Fruit fly (Drosophila melanogaster) whole organism, embryonic: ENCODE results near the gene CG31793.
A peak's percentile ranks its signal among the peaks of the same experiment; 100 is the strongest.

ENCODE experiments used
- Asciz ChIP-seq: fragments of 200-800 bp; sonication (Bioruptor generic); optimal IDR thresholded peaks from 2 replicates; lab custom pipeline; 2017; ENCODE audit warnings: missing biosample characterization, mild to moderate bottlenecking, missing genetic modification characterization, missing genetic modification reagents
- BtbVII ChIP-seq: fragments of 200-800 bp; sonication (Bioruptor generic); optimal IDR thresholded peaks from 3 replicates; lab custom pipeline; 2017; ENCODE audit warnings: missing biosample characterization, mild to moderate bottlenecking, missing genetic modification characterization
- CG12744 ChIP-seq: fragments of 200-800 bp; sonication (Bioruptor generic); optimal IDR thresholded peaks from 2 replicates; lab custom pipeline; 2016; ENCODE audit warnings: missing biosample characterization, missing genetic modification characterization
- CG13424 ChIP-seq: fragments of 200-800 bp; sonication (Bioruptor generic); optimal IDR thresholded peaks from 2 replicates; lab custom pipeline; 2019; ENCODE audit warnings: missing biosample characterization, mild to moderate bottlenecking, missing genetic modification characterization, moderate library complexity
- CG13775 ChIP-seq: fragments of 200-800 bp; sonication (Bioruptor generic); optimal IDR thresholded peaks from 3 replicates; lab custom pipeline; 2017; ENCODE audit warnings: missing biosample characterization, mild to moderate bottlenecking, missing genetic modification characterization
- CG15011 ChIP-seq: fragments of 200-800 bp; sonication (Bioruptor generic); optimal IDR thresholded peaks from 3 replicates; lab custom pipeline; 2018; ENCODE audit warnings: missing biosample characterization, mild to moderate bottlenecking, missing genetic modification characterization
- CG15269 ChIP-seq: fragments of 200-800 bp; sonication (Bioruptor generic); optimal IDR thresholded peaks from 2 replicates; lab custom pipeline; 2018; ENCODE audit warnings: missing biosample characterization, mild to moderate bottlenecking, missing genetic modification characterization, moderate library complexity
- CG15601 ChIP-seq: fragments of 200-800 bp; sonication (Bioruptor generic); optimal IDR thresholded peaks from 3 replicates; lab custom pipeline; 2019; ENCODE audit warnings: missing biosample characterization, mild to moderate bottlenecking, missing genetic modification characterization, moderate library complexity
- CG16815 ChIP-seq: fragments of 200-800 bp; sonication (Bioruptor generic); optimal IDR thresholded peaks from 3 replicates; lab custom pipeline; 2017; ENCODE audit warnings: missing biosample characterization, mild to moderate bottlenecking, missing genetic modification characterization
- CG17186 ChIP-seq: fragments of 200-800 bp; sonication (Bioruptor generic); optimal IDR thresholded peaks from 3 replicates; lab custom pipeline; 2017; ENCODE audit warnings: missing biosample characterization, missing genetic modification reagents, missing genetic modification characterization
- CG17912 ChIP-seq: fragments of 200-800 bp; sonication (Bioruptor generic); optimal IDR thresholded peaks from 2 replicates; lab custom pipeline; 2018; ENCODE audit warnings: missing biosample characterization, mild to moderate bottlenecking, missing genetic modification characterization
- CG2116 ChIP-seq: fragments of 200-800 bp; sonication (Bioruptor generic); optimal IDR thresholded peaks from 3 replicates; lab custom pipeline; 2018; ENCODE audit warnings: missing biosample characterization, mild to moderate bottlenecking, missing genetic modification characterization
- CG2129 ChIP-seq: fragments of 200-800 bp; sonication (Bioruptor generic); IDR thresholded peaks from 2 replicates; pipeline ENCODE4 v1.3.6; 2022; ENCODE audit warnings: missing biosample characterization, missing genetic modification characterization; ENCODE audit not compliant: partially characterized antibody
- CG32532 ChIP-seq: fragments of 200-800 bp; sonication (Bioruptor generic); IDR thresholded peaks from 2 replicates; pipeline ENCODE4 v1.3.6; 2022; ENCODE audit warnings: missing biosample characterization, missing genetic modification characterization
- CG32767 ChIP-seq: fragments of 200-800 bp; sonication (Bioruptor generic); IDR thresholded peaks from 2 replicates; pipeline ENCODE4 v1.3.6; 2022; ENCODE audit warnings: missing biosample characterization, missing genetic modification characterization
- CG6272 ChIP-seq: fragments of 200-800 bp; sonication (Bioruptor generic); IDR thresholded peaks from 2 replicates; pipeline ENCODE4 v1.3.6; 2022; ENCODE audit warnings: missing biosample characterization, missing genetic modification characterization
- CG7786 ChIP-seq: fragments of 200-800 bp; sonication (Bioruptor generic); optimal IDR thresholded peaks from 2 replicates; lab custom pipeline; 2016; ENCODE audit warnings: missing biosample characterization, missing genetic modification characterization
- Dbx ChIP-seq: fragments of 200-800 bp; sonication (Bioruptor generic); IDR thresholded peaks from 3 replicates; pipeline ENCODE4 v1.3.6; 2022; ENCODE audit warnings: missing biosample characterization, missing genetic modification characterization
- E2f1 ChIP-seq: fragments of 200-800 bp; sonication (Bioruptor generic); IDR thresholded peaks from 2 replicates; pipeline ENCODE4 v1.3.6; 2022; ENCODE audit warnings: missing biosample characterization, missing genetic modification characterization
- Ets97D ChIP-seq: fragments of 200-800 bp; sonication (Bioruptor generic); optimal IDR thresholded peaks from 3 replicates; lab custom pipeline; 2016; ENCODE audit warnings: missing biosample characterization, missing genetic modification characterization
- H2.0 ChIP-seq: fragments of 200-800 bp; sonication (Bioruptor generic); IDR thresholded peaks from 2 replicates; pipeline ENCODE4 v1.3.6; 2022; ENCODE audit warnings: missing biosample characterization, missing genetic modification characterization
- Hr78 ChIP-seq, 2 experiments: fragments of 200-800 bp in 1 of 2; fragments of >200 bp in 1 of 2; sonication (Bioruptor generic) in 1 of 2; optimal IDR thresholded peaks; 2 replicates each; lab custom pipeline; 2017 to 2019; ENCODE audit warnings: missing biosample characterization in 2 of 2, missing genetic modification characterization in 2 of 2, mild to moderate bottlenecking in 1 of 2, moderate library complexity in 1 of 2
- Lhr ChIP-seq: fragments of 200-800 bp; sonication (Bioruptor generic); optimal IDR thresholded peaks from 3 replicates; lab custom pipeline; 2017; ENCODE audit warnings: mild to moderate bottlenecking, missing biosample characterization, missing genetic modification reagents, missing genetic modification characterization
- Lpt ChIP-seq: fragments of >200 bp; optimal IDR thresholded peaks from 2 replicates; lab custom pipeline; 2018; ENCODE audit warnings: missing biosample characterization, missing genetic modification characterization
- Mrtf ChIP-seq: fragments of 200-800 bp; sonication (Bioruptor generic); IDR thresholded peaks from 3 replicates; pipeline ENCODE4 v1.3.6; 2022; ENCODE audit warnings: missing biosample characterization, missing genetic modification characterization
- NfI ChIP-seq: fragments of 200-800 bp; sonication (Bioruptor generic); optimal IDR thresholded peaks from 3 replicates; lab custom pipeline; 2018; ENCODE audit warnings: missing biosample characterization, mild to moderate bottlenecking, missing genetic modification characterization, moderate library complexity
- Poxn ChIP-seq: fragments of 200-800 bp; sonication (Bioruptor generic); IDR thresholded peaks from 2 replicates; pipeline ENCODE4 v1.3.6; 2022; ENCODE audit warnings: missing biosample characterization, missing genetic modification characterization
- Ptx1 ChIP-seq: fragments of 200-800 bp; sonication (Bioruptor generic); IDR thresholded peaks from 2 replicates; pipeline ENCODE4 v1.3.6; 2022; ENCODE audit warnings: missing biosample characterization, missing genetic modification characterization
- Side ChIP-seq: fragments of 200-800 bp; sonication (Bioruptor generic); optimal IDR thresholded peaks from 2 replicates; lab custom pipeline; 2016; ENCODE audit warnings: missing biosample characterization, missing genetic modification characterization
- Sox102F ChIP-seq: fragments of 200-800 bp; sonication (Bioruptor generic); optimal IDR thresholded peaks from 2 replicates; lab custom pipeline; 2018; ENCODE audit warnings: missing biosample characterization, mild to moderate bottlenecking, missing genetic modification characterization, moderate library complexity
- ash1 ChIP-seq: fragments of 200-800 bp; sonication (Bioruptor generic); optimal IDR thresholded peaks from 2 replicates; lab custom pipeline; 2018; ENCODE audit warnings: missing biosample characterization, mild to moderate bottlenecking, missing genetic modification characterization
- bsh ChIP-seq, 2 experiments: fragments of 200-800 bp; sonication (Bioruptor generic); optimal IDR thresholded peaks; 2 replicates each; lab custom pipeline; 2017 to 2018; ENCODE audit warnings: mild to moderate bottlenecking in 2 of 2, missing biosample characterization in 2 of 2, missing genetic modification characterization in 2 of 2, moderate library complexity in 1 of 2
- cato ChIP-seq: fragments of 200-800 bp; sonication (Bioruptor generic); optimal IDR thresholded peaks from 2 replicates; lab custom pipeline; 2016; ENCODE audit warnings: missing biosample characterization, missing genetic modification characterization, borderline replicate concordance
- cg ChIP-seq: fragments of 200-800 bp; sonication (Bioruptor generic); optimal IDR thresholded peaks from 3 replicates; lab custom pipeline; 2019; ENCODE audit warnings: missing biosample characterization, mild to moderate bottlenecking, missing genetic modification characterization, moderate library complexity
- corto ChIP-seq: fragments of 200-800 bp; sonication (Bioruptor generic); optimal IDR thresholded peaks from 2 replicates; lab custom pipeline; 2016; ENCODE audit warnings: missing biosample characterization, mild to moderate bottlenecking, missing genetic modification characterization, moderate library complexity
- da ChIP-seq: fragments of 200-800 bp; sonication (Bioruptor generic); optimal IDR thresholded peaks from 2 replicates; lab custom pipeline; 2016; ENCODE audit warnings: missing biosample characterization, missing genetic modification characterization
- exex ChIP-seq: fragments of 200-800 bp; sonication (Bioruptor generic); optimal IDR thresholded peaks from 4 replicates; lab custom pipeline; 2018; ENCODE audit warnings: missing biosample characterization, mild to moderate bottlenecking, missing genetic modification characterization, moderate library complexity
- gsb ChIP-seq: fragments of 200-800 bp; sonication (Bioruptor generic); IDR thresholded peaks from 2 replicates; pipeline ENCODE4 v1.3.6; 2022; ENCODE audit warnings: missing biosample characterization, missing genetic modification characterization
- her ChIP-seq: fragments of 200-800 bp; sonication (Bioruptor generic); optimal IDR thresholded peaks from 2 replicates; lab custom pipeline; 2016; ENCODE audit warnings: missing biosample characterization, missing genetic modification characterization
- knrl ChIP-seq: fragments of 200-800 bp; sonication (Bioruptor generic); IDR thresholded peaks from 3 replicates; pipeline ENCODE4 v1.3.6; 2022; ENCODE audit warnings: missing biosample characterization, missing genetic modification characterization; ENCODE audit not compliant: partially characterized antibody
- lab ChIP-seq: fragments of 200-800 bp; sonication (Bioruptor generic); optimal IDR thresholded peaks from 3 replicates; lab custom pipeline; 2017; ENCODE audit warnings: missing biosample characterization, missing genetic modification characterization, mild to moderate bottlenecking, moderate library complexity, missing genetic modification reagents
- otp ChIP-seq: fragments of 200-800 bp; sonication (Bioruptor generic); IDR thresholded peaks from 3 replicates; pipeline ENCODE4, ENCODE4 v1.3.6; 2022; ENCODE audit warnings: missing biosample characterization, missing genetic modification characterization
- phol ChIP-seq: fragments of 200-800 bp; sonication (Bioruptor generic); optimal IDR thresholded peaks from 3 replicates; lab custom pipeline; 2018; ENCODE audit warnings: missing biosample characterization, mild to moderate bottlenecking, missing genetic modification characterization, moderate library complexity
- pita ChIP-seq: fragments of 200-800 bp; sonication (Bioruptor generic); optimal IDR thresholded peaks from 2 replicates; lab custom pipeline; 2017; ENCODE audit warnings: missing biosample characterization, mild to moderate bottlenecking, missing genetic modification characterization
- pnt ChIP-seq: fragments of 200-800 bp; sonication (Bioruptor generic); optimal IDR thresholded peaks from 3 replicates; lab custom pipeline; 2016; ENCODE audit warnings: missing biosample characterization, missing genetic modification characterization
- sqz ChIP-seq: fragments of 200-800 bp; sonication (Bioruptor generic); optimal IDR thresholded peaks from 3 replicates; lab custom pipeline; 2018; ENCODE audit warnings: missing biosample characterization, mild to moderate bottlenecking, missing genetic modification characterization
- sug ChIP-seq: fragments of 200-800 bp; optimal IDR thresholded peaks from 2 replicates; lab custom pipeline; 2019; ENCODE audit warnings: missing biosample characterization, mild to moderate bottlenecking, missing genetic modification characterization, moderate library complexity
- tgo ChIP-seq: fragments of 200-800 bp; sonication (Bioruptor generic); IDR thresholded peaks from 3 replicates; pipeline ENCODE4 v1.3.6; 2022; ENCODE audit warnings: missing biosample characterization, missing genetic modification characterization
- toy ChIP-seq: fragments of 200-800 bp; sonication (Bioruptor generic); IDR thresholded peaks from 2 replicates; pipeline ENCODE4 v1.3.6; 2022; ENCODE audit warnings: missing biosample characterization, missing genetic modification characterization
- trem ChIP-seq: fragments of 200-800 bp; optimal IDR thresholded peaks from 3 replicates; lab custom pipeline; 2019; ENCODE audit warnings: missing biosample characterization, mild to moderate bottlenecking, missing genetic modification characterization, moderate library complexity
- usp ChIP-seq: fragments of >200 bp; optimal IDR thresholded peaks from 2 replicates; lab custom pipeline; 2017; ENCODE audit warnings: missing biosample characterization, missing genetic modification characterization

CG31793 gene

DNA sequence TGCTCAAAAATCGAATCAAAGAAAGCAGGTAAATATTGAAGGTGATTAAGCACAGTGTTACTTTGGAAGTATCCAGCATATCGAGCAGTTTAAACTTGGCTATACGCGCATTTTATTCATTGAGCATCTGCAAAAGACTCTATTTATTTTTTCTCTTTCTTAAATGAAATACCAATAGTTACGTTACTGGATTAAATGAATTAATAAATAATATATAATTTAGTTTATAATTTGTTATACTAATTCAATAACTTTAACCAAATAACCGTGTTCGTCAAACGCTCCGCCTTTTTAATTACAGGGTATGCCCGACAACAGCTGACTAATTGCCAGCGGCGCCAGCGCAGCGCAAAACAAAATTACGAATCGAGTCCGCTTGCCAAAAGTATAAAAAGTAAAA lies 36.3 kb upstream of the CG31793 start (continued):
- TF ChIP-seq pnt (GFP tag; lab: Kevin White, UChicago) = no peak
- TF ChIP-seq NfI = peak; percentile 37
- no peak for TF ChIP-seq knrl (GFP tag; lab: Robert Waterston, UW)
- no peak for TF ChIP-seq usp (GFP tag; lab: Kevin White, UChicago)
- no peak for TF ChIP-seq da (GFP tag; lab: Kevin White, UChicago)
- peak; percentile 31 for TF ChIP-seq Sox102F (GFP tag; lab: Kevin White, UChicago)
- TF ChIP-seq exex (tag; lab: Kevin White, UChicago) = peak; percentile 23
- no peak for TF ChIP-seq Lhr (GFP tag; lab: Kevin White, UChicago)
- TF ChIP-seq CG6272 (GFP tag; lab: Robert Waterston, UW) = 0 out of 2 replicates have a peak, but pooled peaks have one; percentile 31
- peak; percentile 25 for TF ChIP-seq CG2116 (GFP tag; lab: Kevin White, UChicago)
- no peak for TF ChIP-seq CG15601 (tag; lab: Kevin White, UChicago)
- peak; percentile 79 for TF ChIP-seq lab
- TF ChIP-seq Ets97D (GFP tag; lab: Kevin White, UChicago) = no peak
- no peak for TF ChIP-seq trem (tag; lab: Kevin White, UChicago)
- TF ChIP-seq Dbx = peak; percentile 62; the same call in 1 of the 3 replicates
- peak; percentile 31 for TF ChIP-seq sug (tag; lab: Kevin White, UChicago)
- TF ChIP-seq her (GFP tag; lab: Kevin White, UChicago) = no peak
- peak; percentile 79 for TF ChIP-seq CG32532
- no peak for TF ChIP-seq CG17186
- peak; percentile 49; the same call in 1 of the 2 replicates for TF ChIP-seq E2f1 (GFP tag; lab: Robert Waterston, UW)
- no peak for TF ChIP-seq Side (GFP tag; lab: Kevin White, UChicago)
- TF ChIP-seq Asciz (GFP tag; lab: Kevin White, UChicago) = no peak
- TF ChIP-seq Mrtf (GFP tag; lab: Robert Waterston, UW) = no peak
- no peak for TF ChIP-seq H2.0 (GFP tag; lab: Robert Waterston, UW)
- peak; percentile 19 for TF ChIP-seq CG13424 (tag; lab: Kevin White, UChicago)
- TF ChIP-seq CG15269 = peak; percentile 65
- TF ChIP-seq bsh (GFP tag; optimal IDR thresholded peaks at IDR 0.05; lab: Kevin White, UChicago) = no peak
- no peak for TF ChIP-seq cato
- no peak for TF ChIP-seq phol
- TF ChIP-seq Lpt = no peak
- TF ChIP-seq ash1 (GFP tag; lab: Kevin White, UChicago) = no peak
- no peak for TF ChIP-seq CG32767
- TF ChIP-seq otp (GFP tag; lab: Robert Waterston, UW) = no peak
- peak; percentile 23; the same call in 1 of the 2 replicates for TF ChIP-seq gsb (GFP tag; lab: Robert Waterston, UW)
- no peak for TF ChIP-seq CG2129 (GFP tag; lab: Robert Waterston, UW)
- no peak for TF ChIP-seq Hr78 (GFP tag; optimal IDR thresholded peaks at IDR 0.05; lab: Kevin White, UChicago)
- TF ChIP-seq Ptx1 (GFP tag; lab: Robert Waterston, UW) = peak; percentile 76
- no peak for TF ChIP-seq cg (GFP tag; lab: Kevin White, UChicago)
- no peak for TF ChIP-seq CG17912 (GFP tag; lab: Kevin White, UChicago)
- TF ChIP-seq toy = no peak
- peak; percentile 52 for TF ChIP-seq BtbVII (GFP tag; lab: Kevin White, UChicago)
- TF ChIP-seq CG15011 (GFP tag; lab: Kevin White, UChicago) = no peak
- TF ChIP-seq Poxn (GFP tag; lab: Robert Waterston, UW) = no peak
- no peak for TF ChIP-seq CG7786 (GFP tag; lab: Kevin White, UChicago)
- TF ChIP-seq pita (GFP tag; lab: Kevin White, UChicago) = no peak
- TF ChIP-seq corto (GFP tag; lab: Kevin White, UChicago) = no peak
- no peak for TF ChIP-seq sqz (GFP tag; lab: Kevin White, UChicago)
- TF ChIP-seq CG13775 (GFP tag; lab: Kevin White, UChicago) = peak; percentile 24
- TF ChIP-seq tgo (GFP tag; lab: Robert Waterston, UW) = peak; percentile 65
- no peak for TF ChIP-seq CG12744 (GFP tag; lab: Kevin White, UChicago)
- no peak for TF ChIP-seq CG16815 (GFP tag; lab: Kevin White, UChicago)
